Fruit fly (Drosophila melanogaster) ovary, adult (tissue): ENCODE measurements around the gene insv.
A peak's percentile ranks its signal among the peaks of the same experiment; 100 is the strongest.

Experiments used
- CG17801 ChIP-seq: fragments of 200-800 bp; optimal IDR thresholded peaks from 2 replicates; lab custom pipeline; 2019; ENCODE audit warnings: missing biosample characterization, mild to moderate bottlenecking, missing genetic modification characterization, moderate library complexity; ENCODE audit not compliant: partially characterized antibody

Gene insv

dm6 chr2L:2576565-2577360 is at the start of gene insv:
insv (minus strand) TSS chr2L:2576997.
- no peak for TF ChIP-seq CG17801

- no peak for TF ChIP-seq CG17801
Observed at dm6 chr2L:2623947-2624346, 47.1 kb upstream of the insv start.

dm6 chr2L:2619887-2620286 is 43.1 kb upstream of the insv start, which contains the start of gene CG43403:
CG43403 (plus strand) TSS chr2L:2620187.
- no peak for TF ChIP-seq CG17801

dm6 chr2L:2609694-2610093 is 32.9 kb upstream of the insv start, which contains the start of gene CG15395:
CG15395 (plus strand) TSS chr2L:2609994.
- TF ChIP-seq CG17801 = no peak

dm6 chr2L:2606725-2607124 is 29.9 kb upstream of the insv start:
- no peak for TF ChIP-seq CG17801

- no peak for TF ChIP-seq CG17801
Observed at dm6 chr2L:2591569-2591968, 14.8 kb upstream of the insv start, which contains the start of gene CG15394. CG15394 (plus strand) TSS chr2L:2591869.

dm6 chr2L:2585285-2585684 is 8.5 kb upstream of the insv start, which contains the start of gene Drp1:
Drp1 (minus strand) TSS chr2L:2585430.
- no peak for TF ChIP-seq CG17801

dm6 chr2L:2584461-2585056 is 7.8 kb upstream of the insv start:
- TF ChIP-seq CG17801 = no peak

- TF ChIP-seq CG17801 = peak; percentile 33
Observed at dm6 chr2L:2579669-2580351, 3.0 kb upstream of the insv start, which contains the start of the genes ND-B17.2 and Arpc5. ND-B17.2 (minus strand) TSS chr2L:2580172. Arpc5 (plus strand) TSS chr2L:2580292.

- no peak for TF ChIP-seq CG17801
Observed at dm6 chr2L:2577361-2577737, 552 bp upstream of the insv start, which contains the start of gene Elba2. Elba2 (plus strand) TSS chr2L:2577687.

- no peak for TF ChIP-seq CG17801
Observed at dm6 chr2L:2574717-2575273, 2.0 kb downstream of the insv start, which contains the start of the genes Rad1 and Sws1. Rad1 (minus strand) TSS chr2L:2575052. Sws1 (minus strand) TSS chr2L:2575052.

- TF ChIP-seq CG17801 = no peak
Observed at dm6 chr2L:2572937-2573336, 3.9 kb downstream of the insv start, which contains the start of gene Cyp309a2. Cyp309a2 (minus strand) TSS chr2L:2573037.

dm6 chr2L:2564758-2565157 is 12.0 kb downstream of the insv start, which contains the start of gene Cyp309a1:
Cyp309a1 (minus strand) TSS chr2L:2564830.
- no peak for TF ChIP-seq CG17801

- no peak for TF ChIP-seq CG17801
Observed at dm6 chr2L:2552725-2553124, 24.1 kb downstream of the insv start, which contains the start of gene CG3515. CG3515 (minus strand) TSS chr2L:2552825.

- TF ChIP-seq CG17801 = no peak
Observed at dm6 chr2L:2542491-2542890, 34.3 kb downstream of the insv start.

- no peak for TF ChIP-seq CG17801
Observed at dm6 chr2L:2528097-2528496, 48.7 kb downstream of the insv start.
